Worm (Caenorhabditis elegans): ENCODE measurements around the gene F46G11.2.

F46G11.2 gene

DNA sequence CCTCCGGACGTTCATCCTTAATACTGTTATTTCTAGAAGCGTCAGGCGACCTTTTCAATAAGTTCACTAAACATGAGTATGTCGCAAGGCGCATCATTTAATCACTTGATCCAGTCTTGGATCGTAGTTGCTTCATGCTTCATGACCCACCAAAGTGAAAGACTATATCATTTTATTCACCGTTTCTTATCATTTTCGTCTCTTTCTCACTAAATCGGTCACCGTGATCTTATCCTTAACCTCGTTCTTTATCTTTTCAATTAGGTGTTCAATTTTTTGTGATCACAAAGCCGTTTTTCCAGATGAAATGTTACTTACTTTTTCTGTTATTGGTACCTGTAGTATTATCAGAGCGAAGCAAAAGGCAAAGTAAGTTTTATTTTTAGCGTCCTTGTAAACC is at the start of gene F46G11.2:
F46G11.2 (plus strand) TSS at position 301 of the 400 bp plus-strand sequence.
- TF ChIP-seq hlh-4 (tag; optimal IDR thresholded peaks at IDR 0.05) (no peak), ama-1 (optimal IDR thresholded peaks at IDR 0.05) (no peak), grh-1 (GFP tag; IDR thresholded peaks at IDR 0.05) (no peak), ztf-4 (tag; optimal IDR thresholded peaks at IDR 0.05) (no peak), unc-62 (GFP tag; optimal IDR thresholded peaks at IDR 0.05) (no peak), C34B4.2 (tag; optimal IDR thresholded peaks at IDR 0.05) (no peak), unc-86 (tag; optimal IDR thresholded peaks at IDR 0.05) (no peak)

DNA sequence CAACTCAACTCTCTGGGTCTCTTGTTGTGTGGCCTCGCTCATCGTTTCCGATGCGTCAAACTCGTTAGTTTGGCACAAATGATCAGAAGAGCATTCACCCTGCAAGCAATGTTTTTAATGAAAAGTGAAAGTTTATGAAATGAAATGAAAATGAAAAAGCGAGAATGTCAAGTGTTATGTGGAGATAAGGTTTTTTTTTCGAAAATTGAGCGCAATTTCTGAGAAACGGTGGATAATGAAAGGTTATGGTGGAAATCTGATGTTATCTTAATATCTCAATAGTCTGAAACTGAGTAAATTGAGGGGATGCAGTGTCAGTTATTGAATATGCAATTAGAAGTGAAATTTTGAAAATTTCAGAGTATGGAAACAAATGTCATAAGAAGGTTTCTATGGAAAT is 44.8 kb upstream of the F46G11.2 start, which contains the start of gene gnrr-4:
gnrr-4 (minus strand) TSS at position 101 of the 400 bp plus-strand sequence.
- no peak for TF ChIP-seq jun-1 (tag; optimal IDR thresholded peaks at IDR 0.05)
- peak; percentile 39 for TF ChIP-seq fkh-8 (tag; optimal IDR thresholded peaks at IDR 0.05)

DNA sequence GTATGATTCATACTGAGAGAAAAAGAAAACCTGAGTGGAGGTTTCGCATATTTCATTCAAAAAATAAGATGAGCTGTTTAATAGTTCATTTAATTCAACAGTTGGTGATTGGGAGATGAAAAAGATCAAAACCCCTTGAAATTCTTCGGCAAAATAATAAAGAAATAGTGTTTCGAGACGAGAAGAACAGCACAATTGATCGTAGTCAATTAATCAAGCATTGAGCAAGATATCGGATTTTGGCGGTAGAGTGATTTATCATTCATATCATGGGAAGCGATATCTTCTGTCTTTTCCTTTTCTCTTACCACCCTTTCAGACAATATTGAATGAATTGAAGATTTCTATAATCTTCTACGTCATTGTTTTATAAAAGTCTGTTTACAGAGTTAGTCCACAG is 41.3 kb upstream of the F46G11.2 start:
- peak in 1 of 2 experiments; percentile 22 for TF ChIP-seq lsy-2 (tag; optimal IDR thresholded peaks at IDR 0.05)
- TF ChIP-seq xbp-1 (tag; optimal IDR thresholded peaks at IDR 0.05) = no peak
- TF ChIP-seq mep-1 (tag; optimal IDR thresholded peaks at IDR 0.05) = no peak
- peak; percentile 55 for TF ChIP-seq nhr-71 (tag; optimal IDR thresholded peaks at IDR 0.05)
- TF ChIP-seq fkh-4 (tag; optimal IDR thresholded peaks at IDR 0.05; ENCODE audit: borderline replicate concordance) = no peak
- TF ChIP-seq ztf-11 (tag; optimal IDR thresholded peaks at IDR 0.05) = no peak
- no peak for TF ChIP-seq alr-1 (tag; optimal IDR thresholded peaks at IDR 0.05; ENCODE audit: borderline replicate concordance)
- TF ChIP-seq hlh-4 (tag; optimal IDR thresholded peaks at IDR 0.05) = no peak
- TF ChIP-seq fos-1 (tag; optimal IDR thresholded peaks at IDR 0.05) = no peak
- peak; percentile 62 for TF ChIP-seq lin-39 (tag; optimal IDR thresholded peaks at IDR 0.05)
- TF ChIP-seq nhr-19 (GFP tag; conservative IDR thresholded peaks at IDR 0.05) = peak; percentile 18
- no peak for TF ChIP-seq fkh-10 (GFP tag; optimal IDR thresholded peaks at IDR 0.05)
- TF ChIP-seq vab-15 (tag; optimal IDR thresholded peaks at IDR 0.05) = no peak
- TF ChIP-seq lin-14 (GFP tag; optimal IDR thresholded peaks at IDR 0.05) = peak; percentile 53
- TF ChIP-seq grh-1 (GFP tag; IDR thresholded peaks at IDR 0.05) = no peak
- peak; percentile 40 for TF ChIP-seq rnt-1 (tag; optimal IDR thresholded peaks at IDR 0.05)
- no peak for TF ChIP-seq efl-1 (optimal IDR thresholded peaks at IDR 0.05)
- TF ChIP-seq efl-1 (GFP tag; optimal IDR thresholded peaks at IDR 0.05 in 1 of 2) = no peak
- TF ChIP-seq elt-2 (tag; optimal IDR thresholded peaks at IDR 0.05) = no peak
- peak; percentile 6 for TF ChIP-seq pag-3 (tag; optimal IDR thresholded peaks at IDR 0.05; ENCODE audit: borderline replicate concordance, insufficient read depth)
- TF ChIP-seq ceh-90 (tag; optimal IDR thresholded peaks at IDR 0.05) = no peak

DNA sequence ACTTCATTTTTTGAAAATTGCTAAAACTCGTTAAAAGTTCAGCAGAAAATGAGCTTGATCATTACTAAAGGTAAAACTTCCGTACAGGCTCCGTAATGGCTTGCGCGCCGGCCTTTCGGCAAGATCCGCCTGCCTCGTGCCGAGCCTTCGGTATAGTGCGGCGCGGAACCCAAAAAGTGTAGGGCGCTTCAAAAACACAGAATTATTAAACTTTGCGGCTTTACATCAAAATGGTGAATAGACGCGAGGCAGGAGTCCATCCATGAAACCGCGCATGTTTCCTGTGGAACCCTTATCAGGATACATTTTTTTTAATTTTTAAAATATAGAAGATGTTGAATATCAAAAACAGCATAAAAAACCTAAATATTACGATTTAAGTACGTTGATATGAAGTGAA is 34.8 kb upstream of the F46G11.2 start:
- TF ChIP-seq snpc-4 (tag; optimal IDR thresholded peaks at IDR 0.05) (peak; percentile 23), alr-1 (tag; optimal IDR thresholded peaks at IDR 0.05; ENCODE audit: borderline replicate concordance) (no peak)

DNA sequence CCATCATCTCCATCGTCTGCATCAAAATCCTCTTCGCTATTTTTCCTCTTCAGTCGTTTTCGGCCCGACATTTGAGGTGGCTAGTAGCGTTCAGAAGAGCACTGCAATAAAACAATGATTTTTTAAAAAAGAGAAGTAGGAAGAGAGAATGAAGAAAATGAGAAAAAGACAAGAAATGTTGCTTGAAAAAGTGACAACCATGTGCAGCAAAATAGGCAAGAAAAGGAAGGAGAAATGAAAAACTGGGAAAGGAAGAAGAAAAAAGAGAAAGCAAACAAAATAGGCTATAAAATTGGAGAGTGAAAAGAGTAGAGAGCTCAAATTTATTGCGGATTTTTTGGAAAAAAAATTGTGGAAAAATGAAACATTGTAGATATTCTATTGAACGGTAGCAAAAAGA is 24.7 kb upstream of the F46G11.2 start, which contains the start of gene tag-294:
tag-294 (minus strand) TSS at position 101 of the 400 bp plus-strand sequence.
- TF ChIP-seq lin-15B (tag; optimal IDR thresholded peaks at IDR 0.05) = no peak
- no peak for TF ChIP-seq mep-1 (tag; optimal IDR thresholded peaks at IDR 0.05)
- peak; percentile 6 for TF ChIP-seq lin-14 (GFP tag; optimal IDR thresholded peaks at IDR 0.05)
- no peak for TF ChIP-seq mef-2 (tag; optimal IDR thresholded peaks at IDR 0.05)

DNA sequence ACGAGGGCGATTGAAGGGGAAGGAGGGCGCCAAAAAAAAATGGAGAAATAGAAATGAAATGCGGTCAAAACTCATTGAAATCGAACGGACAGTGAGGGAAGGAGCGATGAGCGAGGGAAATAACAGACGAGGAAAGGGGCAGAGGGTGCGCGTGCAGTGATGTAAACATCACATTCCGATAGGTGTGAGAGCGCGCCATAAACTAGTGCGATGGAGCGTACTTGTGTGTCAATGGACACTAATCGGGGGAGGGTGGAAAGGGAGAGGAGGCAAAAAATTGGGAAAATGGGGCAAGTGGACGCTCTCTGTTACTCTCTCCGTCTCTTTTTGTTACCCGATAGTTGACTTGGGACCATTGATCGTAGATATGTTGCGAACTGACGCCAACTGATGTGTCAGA is 24.1 kb upstream of the F46G11.2 start:
- TF ChIP-seq fkh-4 (tag; optimal IDR thresholded peaks at IDR 0.05; ENCODE audit: borderline replicate concordance) (no peak), efl-1 (optimal IDR thresholded peaks at IDR 0.05) (peak; percentile 28 to 47), efl-1 (GFP tag; optimal IDR thresholded peaks at IDR 0.05 in 1 of 2) (peak; percentile 24 to 93), ztf-4 (tag; optimal IDR thresholded peaks at IDR 0.05) (peak; percentile 5), mef-2 (tag; optimal IDR thresholded peaks at IDR 0.05) (no peak), nhr-85 (tag) (peak; percentile 78), nhr-90 (tag; optimal IDR thresholded peaks at IDR 0.05; ENCODE audit: poor library complexity) (peak; percentile 4), nhr-84 (tag; optimal IDR thresholded peaks at IDR 0.05) (no peak), nhr-71 (tag; optimal IDR thresholded peaks at IDR 0.05) (peak; percentile 70), nhr-12 (tag; optimal IDR thresholded peaks at IDR 0.05) (no peak), mep-1 (tag; optimal IDR thresholded peaks at IDR 0.05) (peak; percentile 32), unc-86 (tag; optimal IDR thresholded peaks at IDR 0.05) (peak; percentile 18), irx-1 (tag; optimal IDR thresholded peaks at IDR 0.05) (no peak), swsn-7 (tag; optimal IDR thresholded peaks at IDR 0.05) (peak; percentile 55), sox-4 (tag; optimal IDR thresholded peaks at IDR 0.05) (no peak), zip-4 (GFP tag; optimal IDR thresholded peaks at IDR 0.05) (no peak), nhr-47 (tag; optimal IDR thresholded peaks at IDR 0.05) (peak; percentile 45), F16B12.6 (tag; optimal IDR thresholded peaks at IDR 0.05) (no peak), nhr-19 (GFP tag; conservative IDR thresholded peaks at IDR 0.05) (peak; percentile 51), ets-5 (GFP tag; IDR thresholded peaks at IDR 0.05) (no peak), ceh-88 (GFP tag; IDR thresholded peaks at IDR 0.05) (no peak), C34B4.2 (tag; optimal IDR thresholded peaks at IDR 0.05) (no peak)
